Fruit fly (Drosophila melanogaster) whole organism, adult: ENCODE results near the gene ND-49.

Experiments
- CG11617 ChIP-seq: fragments of 200-800 bp; sonication (Bioruptor generic); optimal IDR thresholded peaks from 2 replicates; lab custom pipeline; 2017; ENCODE audit warnings: mild to moderate bottlenecking, missing biosample characterization, missing genetic modification reagents, missing genetic modification characterization
- CG12768 ChIP-seq: fragments of 200-800 bp; sonication (Bioruptor generic); optimal IDR thresholded peaks from 2 replicates; lab custom pipeline; 2017; ENCODE audit warnings: missing biosample characterization, missing genetic modification characterization, mild to moderate bottlenecking, moderate library complexity, missing genetic modification reagents
- CG5204 ChIP-seq: fragments of 200-800 bp; sonication (Bioruptor generic); optimal IDR thresholded peaks from 2 replicates; lab custom pipeline; 2016; ENCODE audit warnings: missing biosample characterization, missing genetic modification characterization
- CG7101 ChIP-seq: fragments of 200-800 bp; sonication (Bioruptor generic); optimal IDR thresholded peaks from 2 replicates; lab custom pipeline; 2018; ENCODE audit warnings: missing biosample characterization, mild to moderate bottlenecking, missing genetic modification characterization, moderate library complexity
- bab1 ChIP-seq: fragments of 200-800 bp; sonication (Bioruptor generic); optimal IDR thresholded peaks from 3 replicates; lab custom pipeline; 2019; ENCODE audit warnings: missing biosample characterization, mild to moderate bottlenecking, missing genetic modification characterization, moderate library complexity
- cic ChIP-seq: fragments of 200-800 bp; sonication (Bioruptor generic); optimal IDR thresholded peaks from 2 replicates; lab custom pipeline; 2017; ENCODE audit warnings: missing biosample characterization, mild to moderate bottlenecking, missing genetic modification characterization, moderate library complexity
- kay ChIP-seq: fragments of 200-800 bp; sonication (Bioruptor generic); peaks from one replicate; lab custom pipeline; 2016; ENCODE audit warnings: missing biosample characterization, missing genetic modification characterization, borderline replicate concordance
- tj ChIP-seq: fragments of 200-800 bp; sonication (Bioruptor generic); optimal IDR thresholded peaks from 3 replicates; lab custom pipeline; 2017; ENCODE audit warnings: missing biosample characterization, mild to moderate bottlenecking, missing genetic modification characterization, moderate library complexity

The ND-49 gene

dm6 chr4:554758-555157, 16.6 kb downstream of the ND-49 start:
- TF ChIP-seq tj (GFP tag; lab: Kevin White, UChicago) (peak; percentile 98), kay (GFP tag; lab: Kevin White, UChicago) (peak; percentile 53), cic (GFP tag; lab: Kevin White, UChicago) (peak; percentile 34), CG5204 (GFP tag; lab: Kevin White, UChicago) (no peak), CG7101 (tag; lab: Kevin White, UChicago) (no peak), bab1 (GFP tag; lab: Kevin White, UChicago) (peak; percentile 44), CG12768 (GFP tag; lab: Kevin White, UChicago) (no peak)

- TF ChIP-seq CG11617 (GFP tag; lab: Kevin White, UChicago) (no peak), bab1 (GFP tag; lab: Kevin White, UChicago) (no peak), tj (GFP tag; lab: Kevin White, UChicago) (no peak)
These were observed 51.9 kb downstream of the ND-49 start for dm6 chr4:519421-519987.
